Worm (Caenorhabditis elegans): ENCODE data around the gene clec-35.

The clec-35 gene

ce11 chrV:16853956-16854683 lies at the start of gene clec-35, which contains the start of gene clec-27:
TSS of gene clec-35 (minus strand) at chrV:16854056.
TSS of gene clec-27 (plus strand) at chrV:16854633.
- TF ChIP-seq blmp-1 (tag; optimal IDR thresholded peaks at IDR 0.05; ENCODE audit: insufficient read depth), result no peak
- TF ChIP-seq lin-39 (tag; optimal IDR thresholded peaks at IDR 0.05), result no peak
- no peak for TF ChIP-seq skn-1 (tag; optimal IDR thresholded peaks at IDR 0.05)

ce11 chrV:16902726-16903125 lies 48.9 kb upstream of the clec-35 start, which contains the start of gene srd-68:
TSS of gene srd-68 (minus strand) at chrV:16902826.
- TF ChIP-seq zag-1 (tag; optimal IDR thresholded peaks at IDR 0.05) (no peak), nhr-6 (tag; optimal IDR thresholded peaks at IDR 0.05) (no peak), R02D3.7 (tag; optimal IDR thresholded peaks at IDR 0.05) (no peak), unc-62 (GFP tag; optimal IDR thresholded peaks at IDR 0.05) (no peak), nhr-10 (tag; optimal IDR thresholded peaks at IDR 0.05) (no peak), nhr-25 (tag; optimal IDR thresholded peaks at IDR 0.05) (no peak), nhr-11 (tag; optimal IDR thresholded peaks at IDR 0.05) (no peak)

DNA sequence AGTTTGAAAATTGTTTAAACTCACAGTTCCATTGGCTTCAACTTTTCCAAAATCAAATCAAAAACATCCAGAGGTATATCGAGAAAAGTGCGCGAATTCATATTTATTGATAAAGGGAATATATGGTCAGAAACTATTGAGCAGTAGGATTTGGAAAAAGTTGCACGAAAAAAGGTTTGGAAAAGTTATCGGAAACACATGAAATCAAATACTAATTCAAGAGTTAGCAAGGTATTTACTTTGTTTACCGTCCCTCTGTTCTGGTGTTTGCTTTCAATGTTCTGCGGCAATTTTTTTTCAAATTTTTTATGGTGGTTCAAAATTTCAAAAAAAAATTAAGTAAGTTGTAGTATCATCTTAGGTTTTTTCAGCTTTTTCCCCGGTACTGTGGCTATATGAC lies 45.5 kb upstream of the clec-35 start, which contains the start of gene fbxa-45:
Gene fbxa-45, minus strand, starts transcription at position 101 of the 400 bp plus-strand sequence.
- TF ChIP-seq nhr-11 (tag; optimal IDR thresholded peaks at IDR 0.05), result no peak
- no peak for TF ChIP-seq Y55F3AM.14 (GFP tag; optimal IDR thresholded peaks at IDR 0.05)
- no peak for TF ChIP-seq dmd-4 (tag; optimal IDR thresholded peaks at IDR 0.05)

- TF ChIP-seq nhr-11 (tag; optimal IDR thresholded peaks at IDR 0.05) (no peak), ceh-82 (tag; optimal IDR thresholded peaks at IDR 0.05) (no peak), lin-13 (GFP tag; optimal IDR thresholded peaks at IDR 0.05) (no peak), Y55F3AM.14 (GFP tag; optimal IDR thresholded peaks at IDR 0.05) (no peak), unc-62 (GFP tag; optimal IDR thresholded peaks at IDR 0.05) (no peak), unc-55 (GFP tag; optimal IDR thresholded peaks at IDR 0.05) (no peak), ama-1 (optimal IDR thresholded peaks at IDR 0.05) (no peak)
Observed at ce11 chrV:16893440-16893839, 39.6 kb upstream of the clec-35 start, which contains the start of gene F09C6.15. TSS of gene F09C6.15 (plus strand) at chrV:16893740.

- TF ChIP-seq gmeb-1 (tag; optimal IDR thresholded peaks at IDR 0.05) (no peak), elt-1 (tag; optimal IDR thresholded peaks at IDR 0.05) (no peak), R02D3.7 (tag; optimal IDR thresholded peaks at IDR 0.05) (no peak), ama-1 (optimal IDR thresholded peaks at IDR 0.05) (no peak), nhr-6 (tag; optimal IDR thresholded peaks at IDR 0.05) (no peak), blmp-1 (tag; optimal IDR thresholded peaks at IDR 0.05; ENCODE audit: insufficient read depth) (no peak), nhr-237 (tag; optimal IDR thresholded peaks at IDR 0.05) (no peak), unc-62 (GFP tag; optimal IDR thresholded peaks at IDR 0.05) (no peak), alr-1 (tag; optimal IDR thresholded peaks at IDR 0.05) (no peak), dmd-4 (tag; optimal IDR thresholded peaks at IDR 0.05) (no peak), skn-1 (tag; optimal IDR thresholded peaks at IDR 0.05) (no peak), mdl-1 (tag; optimal IDR thresholded peaks at IDR 0.05) (no peak), nhr-21 (tag; optimal IDR thresholded peaks at IDR 0.05) (no peak), nhr-23 (tag; optimal IDR thresholded peaks at IDR 0.05) (no peak), mbf-1 (tag; optimal IDR thresholded peaks at IDR 0.05) (no peak), nhr-25 (tag; optimal IDR thresholded peaks at IDR 0.05) (no peak)
Observed at ce11 chrV:16888788-16889325, 35.0 kb upstream of the clec-35 start, which contains the start of the genes ifas-2 and fbxa-44. TSS of gene ifas-2 (minus strand) at chrV:16888888. TSS of gene fbxa-44 (plus strand) at chrV:16889275.

DNA sequence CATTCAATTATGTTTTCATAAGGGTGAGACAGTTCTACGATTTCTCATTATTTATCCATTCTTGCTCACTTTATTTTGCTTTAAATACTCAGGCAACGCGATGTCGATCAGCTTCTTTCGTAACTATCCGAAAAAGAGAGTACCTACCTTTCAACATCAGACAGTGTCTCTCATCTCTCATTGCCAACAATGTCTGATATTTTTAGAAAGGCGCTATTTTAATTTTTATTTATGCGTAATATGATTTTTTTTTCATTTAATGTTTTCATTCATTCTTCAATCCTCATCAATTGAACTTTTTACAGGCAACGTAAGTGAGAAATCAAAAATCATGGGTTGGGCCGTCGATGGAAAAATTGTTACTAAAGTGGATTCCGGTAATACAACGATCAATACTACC lies 30.9 kb upstream of the clec-35 start, which contains the start of gene F09C6.13:
Gene F09C6.13, plus strand, starts transcription at position 301 of the 400 bp plus-strand sequence.
- TF ChIP-seq ZK546.5 (tag; optimal IDR thresholded peaks at IDR 0.05) (no peak), unc-39 (tag; optimal IDR thresholded peaks at IDR 0.05) (no peak), nhr-10 (tag; optimal IDR thresholded peaks at IDR 0.05) (no peak), mab-5 (tag; optimal IDR thresholded peaks at IDR 0.05) (no peak), ztf-1 (GFP tag; conservative IDR thresholded peaks at IDR 0.05) (no peak), egl-27 (tag; optimal IDR thresholded peaks at IDR 0.05) (no peak), nhr-25 (tag; optimal IDR thresholded peaks at IDR 0.05) (no peak), sma-9 (GFP tag; optimal IDR thresholded peaks at IDR 0.05) (no peak), sma-9 (tag; optimal IDR thresholded peaks at IDR 0.05) (no peak), aly-2 (tag; optimal IDR thresholded peaks at IDR 0.05) (no peak), blmp-1 (tag; optimal IDR thresholded peaks at IDR 0.05; ENCODE audit: insufficient read depth) (no peak), peb-1 (tag; optimal IDR thresholded peaks at IDR 0.05) (no peak), snpc-4 (tag; optimal IDR thresholded peaks at IDR 0.05) (no peak), C34F6.9 (tag; optimal IDR thresholded peaks at IDR 0.05) (no peak), ceh-82 (tag; optimal IDR thresholded peaks at IDR 0.05) (no peak)

Data from whole organism, L2 larva.